Fruit fly (Drosophila melanogaster): ENCODE measurements around the gene Naa30B.
A peak's percentile ranks its signal among the peaks of the same experiment; 100 is the strongest.

DNA sequence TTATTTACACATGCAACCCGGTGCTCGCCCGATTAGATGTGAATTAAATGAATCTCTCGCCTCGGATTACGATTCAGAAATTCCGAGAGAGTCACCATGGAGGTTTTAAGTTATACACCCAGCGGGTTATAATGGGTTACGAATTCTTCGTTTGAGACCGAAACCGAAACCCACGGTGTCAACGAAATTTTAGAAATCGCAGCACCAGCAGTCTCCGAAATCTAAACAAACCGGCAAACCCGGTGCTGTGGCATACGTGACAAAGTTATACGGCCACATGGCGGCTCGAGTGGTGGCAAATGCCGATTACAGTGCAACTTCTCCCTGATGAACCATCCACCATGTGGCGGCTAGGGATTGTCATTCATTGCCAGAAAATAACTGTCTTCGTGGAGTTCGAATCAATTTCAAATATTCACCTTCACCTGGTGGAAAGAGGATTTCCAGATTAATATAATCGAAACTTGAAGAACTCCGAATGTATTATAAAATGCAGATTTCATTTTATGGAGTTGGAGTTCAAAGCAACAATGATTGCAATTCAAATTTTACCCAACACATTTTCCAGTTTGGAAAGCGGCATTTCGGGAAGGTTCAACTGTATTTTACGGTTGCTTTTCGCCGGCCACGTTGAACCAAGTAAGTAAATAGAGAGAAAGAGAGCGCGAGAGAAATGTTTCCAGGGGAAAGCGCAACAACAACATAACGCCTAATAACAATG, 44.1 kb upstream of the Naa30B start:
- TF ChIP-seq CG3919 (GFP tag; optimal IDR thresholded peaks at IDR 0.05) (peak; percentile 72), CG6792 (GFP tag; optimal IDR thresholded peaks at IDR 0.05) (peak; percentile 46), CG7368 (GFP tag; optimal IDR thresholded peaks at IDR 0.05) (peak; percentile 48), CG32006 (GFP tag; optimal IDR thresholded peaks at IDR 0.05) (peak; percentile 94), Hr39 (GFP tag; optimal IDR thresholded peaks at IDR 0.05) (peak; percentile 69), CG16779 (tag; optimal IDR thresholded peaks at IDR 0.05) (no peak), CG11294 (GFP tag; IDR thresholded peaks at IDR 0.05) (peak; percentile 46; the same call in 1 of the 2 replicates), acj6 (GFP tag; optimal IDR thresholded peaks at IDR 0.05) (peak; percentile 65), Eip78C (GFP tag) (peak; percentile 81), CG34406 (GFP tag; optimal IDR thresholded peaks at IDR 0.05) (peak; percentile 33), svp (GFP tag) (peak; percentile 60), net (GFP tag; optimal IDR thresholded peaks at IDR 0.05) (peak; percentile 65), CG6808 (GFP tag; optimal IDR thresholded peaks at IDR 0.05) (peak; percentile 63), CG6276 (GFP tag; optimal IDR thresholded peaks at IDR 0.05) (peak; percentile 83)

All from whole organism, prepupa.